Worm (Caenorhabditis elegans): ENCODE measurements around the gene T07E3.2.
A peak's percentile ranks its signal among the peaks of the same experiment; 100 is the strongest.

The T07E3.2 gene

ce11 chrIII:6884203-6884602 is 22.3 kb upstream of the T07E3.2 start, which contains the start of gene med-2:
Gene med-2, plus strand, starts transcription at chrIII:6884503.
- TF ChIP-seq pha-4 (tag; optimal IDR thresholded peaks at IDR 0.05) (no peak), lin-26 (GFP tag; IDR thresholded peaks at IDR 0.05) (no peak)

ce11 chrIII:6885889-6886288 is 20.6 kb upstream of the T07E3.2 start:
- TF ChIP-seq C06A6.2 (GFP tag; conservative IDR thresholded peaks at IDR 0.05) (no peak), sdz-38 (tag; optimal IDR thresholded peaks at IDR 0.05) (no peak), nhr-120 (GFP tag; IDR thresholded peaks at IDR 0.05) (no peak), pbrm-1 (GFP tag; IDR thresholded peaks at IDR 0.05) (no peak), Y53F4B.3 (GFP tag; IDR thresholded peaks at IDR 0.05) (no peak), nfya-2 (GFP tag; IDR thresholded peaks at IDR 0.05) (no peak), atf-7 (tag; optimal IDR thresholded peaks at IDR 0.05) (no peak), ekl-4 (GFP tag; IDR thresholded peaks at IDR 0.05) (no peak), hmg-20 (GFP tag; IDR thresholded peaks at IDR 0.05) (no peak), madf-3 (GFP tag; IDR thresholded peaks at IDR 0.05) (no peak), rcor-1 (GFP tag; IDR thresholded peaks at IDR 0.05) (no peak), snpc-1.3 (tag; optimal IDR thresholded peaks at IDR 0.05; ENCODE audit: insufficient read depth) (no peak), bed-1 (GFP tag; IDR thresholded peaks at IDR 0.05) (no peak), unc-62 (GFP tag; optimal IDR thresholded peaks at IDR 0.05) (no peak)

- TF ChIP-seq aptf-2 (GFP tag; conservative IDR thresholded peaks at IDR 0.05) (0 out of 2 replicates have a peak, but pooled peaks have one; percentile 30), ama-1 (optimal IDR thresholded peaks at IDR 0.05) (no peak), ama-1 (GFP tag; optimal IDR thresholded peaks at IDR 0.05) (peak in 1 of 2 experiments; percentile 89), ceh-79 (tag; optimal IDR thresholded peaks at IDR 0.05) (no peak), athp-1 (tag; optimal IDR thresholded peaks at IDR 0.05) (peak; percentile 63), die-1 (tag; optimal IDR thresholded peaks at IDR 0.05) (peak; percentile 93), rcor-1 (GFP tag; IDR thresholded peaks at IDR 0.05) (peak; percentile 76), pbrm-1 (GFP tag; IDR thresholded peaks at IDR 0.05) (peak; percentile 85), dpff-1 (tag; optimal IDR thresholded peaks at IDR 0.05) (no peak), F37B4.10 (GFP tag; IDR thresholded peaks at IDR 0.05) (0 out of 2 replicates have a peak, but pooled peaks have one; percentile 62), rpc-1 (optimal IDR thresholded peaks at IDR 0.05) (peak; percentile 86), rpc-1 (tag; optimal IDR thresholded peaks at IDR 0.05) (peak; percentile 93), ceh-27 (GFP tag; optimal IDR thresholded peaks at IDR 0.05) (no peak), nhr-80 (tag; optimal IDR thresholded peaks at IDR 0.05) (peak; percentile 8), F39B2.1 (GFP tag; IDR thresholded peaks at IDR 0.05) (no peak), hmg-20 (GFP tag; IDR thresholded peaks at IDR 0.05) (peak; percentile 70; the same call in 1 of the 2 replicates), attf-6 (GFP tag; IDR thresholded peaks at IDR 0.05) (no peak), Y56A3A.18 (GFP tag; IDR thresholded peaks at IDR 0.05) (peak; percentile 92), C17E4.6 (GFP tag; IDR thresholded peaks at IDR 0.05) (no peak), dpl-1 (GFP tag; optimal IDR thresholded peaks at IDR 0.05) (no peak), Y53G8AR.9 (GFP tag; conservative IDR thresholded peaks at IDR 0.05) (peak; percentile 62; the same call in 1 of the 2 replicates), gei-17 (GFP tag; optimal IDR thresholded peaks at IDR 0.05) (no peak), B0035.1 (tag; optimal IDR thresholded peaks at IDR 0.05) (no peak), Y53F4B.3 (GFP tag; IDR thresholded peaks at IDR 0.05) (peak; percentile 83; the same call in 1 of the 2 replicates), zim-3 (tag; optimal IDR thresholded peaks at IDR 0.05) (peak; percentile 47), pha-4 (tag; optimal IDR thresholded peaks at IDR 0.05) (no peak), hlh-26 (GFP tag; conservative IDR thresholded peaks at IDR 0.05) (no peak), hmg-1.2 (GFP tag; IDR thresholded peaks at IDR 0.05) (peak; percentile 85), mel-28 (tag; optimal IDR thresholded peaks at IDR 0.05; ENCODE audit: borderline replicate concordance) (no peak), Y79H2A.3 (GFP tag; conservative IDR thresholded peaks at IDR 0.05) (peak; percentile 72; the same call in 1 of the 2 replicates), hrde-1 (tag; optimal IDR thresholded peaks at IDR 0.05; ENCODE audit: borderline replicate concordance) (peak; percentile 85), mes-4 (tag; optimal IDR thresholded peaks at IDR 0.05) (peak; percentile 62), mcd-1 (GFP tag; IDR thresholded peaks at IDR 0.05) (no peak; the same call in 1 of the 2 replicates), nhr-179 (tag; optimal IDR thresholded peaks at IDR 0.05) (no peak), mxl-1 (tag; optimal IDR thresholded peaks at IDR 0.05) (peak; percentile 77), fkh-3 (tag; optimal IDR thresholded peaks at IDR 0.05) (peak; percentile 51)
Measured at ce11 chrIII:6887574-6887973, 18.9 kb upstream of the T07E3.2 start.

Measured in whole organism, young adult.